Fruit fly (Drosophila melanogaster) whole organism, wandering third instar larva: ENCODE measurements around the gene Galphai.

ENCODE experiments used
- Abd-B ChIP-seq: fragments of >200 bp; optimal IDR thresholded peaks from 2 replicates; lab custom pipeline; 2017; ENCODE audit warnings: missing biosample characterization, missing genetic modification characterization
- CG32264 ChIP-seq: fragments of 200-800 bp; sonication (Bioruptor generic); optimal IDR thresholded peaks from 2 replicates; lab custom pipeline; 2016; ENCODE audit warnings: missing biosample characterization, missing genetic modification characterization
- CrebA ChIP-seq: fragments of 200-800 bp; sonication (Bioruptor generic); optimal IDR thresholded peaks from 2 replicates; lab custom pipeline; 2016; ENCODE audit warnings: missing biosample characterization, mild to moderate bottlenecking, missing genetic modification characterization, borderline replicate concordance
- Dfd ChIP-seq: fragments of >200 bp; optimal IDR thresholded peaks from 2 replicates; lab custom pipeline; 2017; ENCODE audit warnings: missing biosample characterization, missing genetic modification characterization
- Dif ChIP-seq: fragments of 200-275, 200-300 bp; sonication (Bioruptor generic); optimal IDR thresholded peaks from 2 replicates; lab custom pipeline; 2018; ENCODE audit warnings: missing biosample characterization, missing genetic modification characterization; ENCODE audit not compliant: partially characterized antibody
- GATAd ChIP-seq: sonication (Bioruptor generic); optimal IDR thresholded peaks from 2 replicates; lab custom pipeline; 2016; ENCODE audit warnings: missing biosample characterization, missing genetic modification characterization
- Hnf4 ChIP-seq: fragments of 200-800 bp; sonication (Bioruptor generic); optimal IDR thresholded peaks from 2 replicates; lab custom pipeline; 2016; ENCODE audit warnings: missing biosample characterization, mild to moderate bottlenecking, missing genetic modification characterization
- Hr78 ChIP-seq: fragments of >200 bp; optimal IDR thresholded peaks from 2 replicates; lab custom pipeline; 2017; ENCODE audit warnings: missing biosample characterization, missing genetic modification characterization
- Hr83 ChIP-seq: fragments of 200-300 bp; sonication (Bioruptor generic); optimal IDR thresholded peaks from 2 replicates; lab custom pipeline; 2016; ENCODE audit warnings: missing biosample characterization, mild to moderate bottlenecking, missing genetic modification characterization, moderate library complexity; ENCODE audit not compliant: poor library complexity, severe bottlenecking
- Jra ChIP-seq: sonication (Bioruptor generic); optimal IDR thresholded peaks from 2 replicates; lab custom pipeline; 2016; ENCODE audit warnings: missing biosample characterization, missing genetic modification characterization
- Mio ChIP-seq: sonication (Bioruptor generic); optimal IDR thresholded peaks from 2 replicates; lab custom pipeline; 2016; ENCODE audit warnings: missing biosample characterization, missing genetic modification characterization
- N ChIP-seq: fragments of >200 bp; optimal IDR thresholded peaks from 2 replicates; lab custom pipeline; 2018; ENCODE audit warnings: missing biosample characterization, missing external identifiers, missing genetic modification characterization
- OdsH ChIP-seq: fragments of 200-800 bp; sonication (Bioruptor generic); optimal IDR thresholded peaks from 2 replicates; lab custom pipeline; 2016; ENCODE audit warnings: missing biosample characterization, mild to moderate bottlenecking, missing genetic modification characterization
- Rel ChIP-seq, 2 experiments: fragments of 200-800 bp; sonication (Bioruptor generic) in 1 of 2; optimal IDR thresholded peaks; 2 replicates in 1 of 2; 3 replicates in 1 of 2; lab custom pipeline; 2016 to 2019; ENCODE audit warnings: mild to moderate bottlenecking in 2 of 2, missing biosample characterization in 2 of 2, missing genetic modification characterization in 2 of 2, moderate library complexity in 1 of 2
- Sp1 ChIP-seq: fragments of 200-800 bp; sonication (Bioruptor generic); optimal IDR thresholded peaks from 3 replicates; lab custom pipeline; 2019; ENCODE audit warnings: missing biosample characterization, mild to moderate bottlenecking, missing genetic modification characterization, moderate library complexity
- Vsx2 ChIP-seq: fragments of 200-300, 225-300 bp; sonication (Bioruptor generic); optimal IDR thresholded peaks from 2 replicates; lab custom pipeline; 2018; ENCODE audit warnings: missing biosample characterization, missing genetic modification characterization; ENCODE audit not compliant: partially characterized antibody
- br ChIP-seq: fragments of 200-800 bp; sonication (Bioruptor generic); optimal IDR thresholded peaks from 2 replicates; lab custom pipeline; 2016; ENCODE audit warnings: missing biosample characterization, missing genetic modification characterization
- brk ChIP-seq: fragments of 200-800 bp; sonication (Bioruptor generic); optimal IDR thresholded peaks from 2 replicates; lab custom pipeline; 2016; ENCODE audit warnings: missing biosample characterization, mild to moderate bottlenecking, missing genetic modification characterization
- dl ChIP-seq, 2 experiments: fragments of 175-275, 200-275 bp in 1 of 2; fragments of 200-275 bp in 1 of 2; sonication (Bioruptor generic); optimal IDR thresholded peaks; lab custom pipeline; 2018; ENCODE audit warnings: mild to moderate bottlenecking in 2 of 2, missing biosample characterization in 2 of 2, missing genetic modification characterization in 2 of 2, moderate library complexity in 2 of 2; ENCODE audit not compliant: partially characterized antibody in 2 of 2, insufficient read depth in 1 of 2
- dmrt93B ChIP-seq: fragments of 200-800 bp; sonication (Bioruptor generic); optimal IDR thresholded peaks from 2 replicates; lab custom pipeline; 2018; ENCODE audit warnings: missing biosample characterization, mild to moderate bottlenecking, missing genetic modification characterization
- dsf ChIP-seq: sonication (Bioruptor generic); optimal IDR thresholded peaks from 2 replicates; lab custom pipeline; 2016; ENCODE audit warnings: missing biosample characterization, missing genetic modification characterization, borderline replicate concordance
- foxo ChIP-seq, 2 experiments: fragments of 200-800 bp; sonication (Bioruptor generic); optimal IDR thresholded peaks; 2 replicates in 1 of 2; 3 replicates in 1 of 2; lab custom pipeline; 2016 to 2017; ENCODE audit warnings: missing biosample characterization in 2 of 2, missing genetic modification characterization in 2 of 2
- fru ChIP-seq: fragments of 200-800 bp; sonication (Bioruptor generic); optimal IDR thresholded peaks from 3 replicates; lab custom pipeline; 2016; ENCODE audit warnings: missing biosample characterization, mild to moderate bottlenecking, missing genetic modification characterization
- h ChIP-seq: fragments of 200-800 bp; sonication (Bioruptor generic); optimal IDR thresholded peaks from 3 replicates; lab custom pipeline; 2016; ENCODE audit warnings: missing biosample characterization, mild to moderate bottlenecking, missing genetic modification characterization
- jim ChIP-seq: fragments of 175-275, 200-325 bp; sonication (Bioruptor generic); optimal IDR thresholded peaks from 2 replicates; lab custom pipeline; 2016; ENCODE audit warnings: missing biosample characterization, mild to moderate bottlenecking, missing genetic modification characterization
- pan ChIP-seq: fragments of >200 bp; optimal IDR thresholded peaks from 2 replicates; lab custom pipeline; 2017
- psq ChIP-seq: fragments of 200-800 bp; sonication (Bioruptor generic); optimal IDR thresholded peaks from 3 replicates; lab custom pipeline; 2017; ENCODE audit warnings: missing biosample characterization, mild to moderate bottlenecking, missing genetic modification characterization, moderate library complexity
- rgr ChIP-seq: fragments of 200-800 bp; sonication (Bioruptor generic); optimal IDR thresholded peaks from 3 replicates; lab custom pipeline; 2016; ENCODE audit warnings: missing biosample characterization, mild to moderate bottlenecking, missing genetic modification characterization
- sage ChIP-seq: fragments of 200-800 bp; sonication (Bioruptor generic); optimal IDR thresholded peaks from 2 replicates; lab custom pipeline; 2016; ENCODE audit warnings: missing biosample characterization, mild to moderate bottlenecking, missing genetic modification characterization
- sv ChIP-seq: fragments of 200-800 bp; sonication (Bioruptor generic); optimal IDR thresholded peaks from 3 replicates; lab custom pipeline; 2016; ENCODE audit warnings: missing biosample characterization, missing genetic modification characterization
- tai ChIP-seq: sonication (Bioruptor generic); optimal IDR thresholded peaks from 2 replicates; lab custom pipeline; 2016; ENCODE audit warnings: missing biosample characterization, missing genetic modification characterization
- usp ChIP-seq: fragments of >200 bp; optimal IDR thresholded peaks from 2 replicates; lab custom pipeline; 2017; ENCODE audit warnings: missing biosample characterization, missing genetic modification characterization
- woc ChIP-seq: sonication (Bioruptor generic); optimal IDR thresholded peaks from 2 replicates; lab custom pipeline; 2016; ENCODE audit warnings: missing biosample characterization, mild to moderate bottlenecking, missing genetic modification characterization

Galphai gene

dm6 chr3L:6981823-6982222, 2.0 kb upstream of the Galphai start:
- TF ChIP-seq GATAd (GFP tag; lab: Kevin White, UChicago) (no peak), Rel (GFP tag; optimal IDR thresholded peaks at IDR 0.05; lab: Kevin White, UChicago) (no peak), Rel (tag; optimal IDR thresholded peaks at IDR 0.05; lab: Kevin White, UChicago) (no peak), usp (GFP tag; lab: Kevin White, UChicago) (no peak), sv (peak; percentile 50), dl (GFP tag; optimal IDR thresholded peaks at IDR 0.05; lab: Kevin White, UChicago; ENCODE audit: insufficient read depth in 1 of 2, partially characterized antibody in 2 of 2) (no peak), Vsx2 (GFP tag; lab: Kevin White, UChicago) (no peak), Dfd (GFP tag; lab: Kevin White, UChicago) (no peak)

- no peak for TF ChIP-seq dl (GFP tag; optimal IDR thresholded peaks at IDR 0.05; lab: Kevin White, UChicago; ENCODE audit: insufficient read depth in 1 of 2, partially characterized antibody in 2 of 2)
- no peak for TF ChIP-seq jim (GFP tag; lab: Kevin White, UChicago)
- TF ChIP-seq Abd-B: no peak
- TF ChIP-seq OdsH (GFP tag; lab: Kevin White, UChicago): no peak
- no peak for TF ChIP-seq rgr (GFP tag; lab: Kevin White, UChicago)
- no peak for TF ChIP-seq Vsx2 (GFP tag; lab: Kevin White, UChicago)
- no peak for TF ChIP-seq Hr83 (GFP tag; lab: Kevin White, UChicago)
- TF ChIP-seq psq: no peak
- no peak for TF ChIP-seq Hnf4
- TF ChIP-seq foxo (GFP tag; optimal IDR thresholded peaks at IDR 0.05; lab: Kevin White, UChicago): no peak
- no peak for TF ChIP-seq Dif (GFP tag; lab: Kevin White, UChicago)
- TF ChIP-seq GATAd (GFP tag; lab: Kevin White, UChicago): no peak
- no peak for TF ChIP-seq h (GFP tag; lab: Kevin White, UChicago)
- TF ChIP-seq CrebA: no peak
- TF ChIP-seq brk (GFP tag; lab: Kevin White, UChicago): no peak
Observed at dm6 chr3L:6981109-6981741, 1.4 kb upstream of the Galphai start.

- no peak for TF ChIP-seq foxo (GFP tag; optimal IDR thresholded peaks at IDR 0.05; lab: Kevin White, UChicago)
- no peak for TF ChIP-seq Dif (GFP tag; lab: Kevin White, UChicago)
- TF ChIP-seq sage (GFP tag; lab: Kevin White, UChicago): no peak
- TF ChIP-seq Dfd (GFP tag; lab: Kevin White, UChicago): no peak
- TF ChIP-seq usp (GFP tag; lab: Kevin White, UChicago): no peak
- TF ChIP-seq GATAd (GFP tag; lab: Kevin White, UChicago): no peak
- no peak for TF ChIP-seq CrebA
- TF ChIP-seq psq: no peak
- TF ChIP-seq tai (GFP tag; lab: Kevin White, UChicago): no peak
- TF ChIP-seq Sp1 (GFP tag; lab: Kevin White, UChicago): no peak
- TF ChIP-seq pan (lab: Kevin White, UChicago): no peak
- TF ChIP-seq Vsx2 (GFP tag; lab: Kevin White, UChicago): no peak
- TF ChIP-seq N (GFP tag; lab: Kevin White, UChicago): no peak
- no peak for TF ChIP-seq br (GFP tag; lab: Kevin White, UChicago)
- no peak for TF ChIP-seq Hnf4
- no peak for TF ChIP-seq Jra (GFP tag; lab: Kevin White, UChicago)
- TF ChIP-seq woc (GFP tag; lab: Kevin White, UChicago): no peak
- no peak for TF ChIP-seq Hr78
- TF ChIP-seq fru (GFP tag; lab: Kevin White, UChicago): no peak
Observed at dm6 chr3L:6980553-6980952, 709 bp upstream of the Galphai start.

- TF ChIP-seq pan (lab: Kevin White, UChicago) (no peak), h (GFP tag; lab: Kevin White, UChicago) (no peak), Dif (GFP tag; lab: Kevin White, UChicago) (no peak), Mio (GFP tag; lab: Kevin White, UChicago) (no peak), br (GFP tag; lab: Kevin White, UChicago) (no peak), fru (GFP tag; lab: Kevin White, UChicago) (no peak), psq (no peak), CG32264 (GFP tag; lab: Kevin White, UChicago) (no peak), dmrt93B (GFP tag; lab: Kevin White, UChicago) (no peak), dsf (GFP tag; lab: Kevin White, UChicago) (no peak), sv (no peak), OdsH (GFP tag; lab: Kevin White, UChicago) (no peak)
Observed at dm6 chr3L:6978757-6979386, 972 bp downstream of the Galphai start.
